Worm (Caenorhabditis elegans): ENCODE measurements around the gene F53A9.1.

ce11 chrX:8675151-8675550 is 36.2 kb upstream of the F53A9.1 start:
- no peak for TF ChIP-seq nhr-80 (tag; optimal IDR thresholded peaks at IDR 0.05)
- TF ChIP-seq pha-4 (tag; optimal IDR thresholded peaks at IDR 0.05): no peak
- no peak for TF ChIP-seq madf-6 (GFP tag; IDR thresholded peaks at IDR 0.05)
- no peak for TF ChIP-seq akir-1 (GFP tag; optimal IDR thresholded peaks at IDR 0.05)
- no peak for TF ChIP-seq Y53F4B.3 (GFP tag; IDR thresholded peaks at IDR 0.05)
- no peak for TF ChIP-seq F52B5.7 (tag; optimal IDR thresholded peaks at IDR 0.05)
- no peak for TF ChIP-seq Y56A3A.18 (GFP tag; IDR thresholded peaks at IDR 0.05)
- no peak for TF ChIP-seq ama-1 (optimal IDR thresholded peaks at IDR 0.05)
- TF ChIP-seq ama-1 (GFP tag; optimal IDR thresholded peaks at IDR 0.05): no peak
